Worm (Caenorhabditis elegans) whole organism, young adult: ENCODE results near the gene fbxa-154.

Source experiments
- ama-1 ChIP-seq, 3 experiments: fragments of 150-350 bp in 1 of 3; sonication (generic microtip) in 2 of 3; optimal IDR thresholded peaks; 2 replicates each; lab custom pipeline; 2014 to 2018; ENCODE audit warnings: missing biosample characterization in 2 of 3, missing genetic modification characterization in 2 of 3, missing genetic modification reagents in 2 of 3
- ceh-40 ChIP-seq: fragments of 200-800 bp; sonication (Bioruptor generic); IDR thresholded peaks from 2 replicates; pipeline ENCODE4 v1.3.6; 2022; ENCODE audit warnings: missing genetic modification characterization, missing compliant biosample characterization
- fkh-3 ChIP-seq: sonication (generic microtip); optimal IDR thresholded peaks from 2 replicates; lab custom pipeline; 2016; ENCODE audit warnings: mild to moderate bottlenecking, missing genetic modification characterization, missing compliant biosample characterization
- hlh-12 ChIP-seq: sonication (generic microtip); optimal IDR thresholded peaks from 2 replicates; lab custom pipeline; 2016; ENCODE audit warnings: missing genetic modification characterization, missing compliant biosample characterization
- rec-8 ChIP-seq, 2 experiments: sonication (generic microtip); optimal IDR thresholded peaks; 2 replicates each; lab custom pipeline; 2016; ENCODE audit warnings: mild to moderate bottlenecking in 2 of 2, missing genetic modification characterization in 2 of 2, missing genetic modification reagents in 2 of 2, missing genotype in 2 of 2, missing biosample characterization in 1 of 2, missing compliant biosample characterization in 1 of 2, moderate library complexity in 1 of 2
- zfh-2 ChIP-seq: fragments of 200-800 bp; sonication (Bioruptor generic); conservative IDR thresholded peaks from 2 replicates; pipeline ENCODE4 v1.3.6; 2022; ENCODE audit warnings: missing genetic modification reagents, missing genetic modification characterization, missing compliant biosample characterization

DNA sequence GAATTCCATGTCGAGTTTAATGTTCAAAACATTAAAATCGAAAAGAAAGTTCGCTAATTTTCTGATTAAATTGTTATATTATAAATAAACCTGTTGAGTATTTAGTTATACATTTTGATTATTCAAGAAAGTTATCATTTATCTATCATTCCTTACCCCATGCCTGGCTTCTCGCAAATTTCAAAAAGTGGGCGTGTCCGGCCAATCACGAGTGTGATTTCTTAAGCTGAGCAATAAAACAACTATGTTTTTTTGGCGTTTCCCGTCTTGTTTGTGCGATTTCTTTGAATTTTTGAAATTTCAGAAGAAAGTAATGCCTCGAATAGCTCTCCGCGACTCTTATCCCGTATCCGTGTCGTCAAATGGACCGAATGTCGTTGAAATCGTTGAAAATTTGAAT is 32.3 kb downstream of the fbxa-154 start, which contains the start of gene fbxa-94:
- TF ChIP-seq zfh-2 (GFP tag; lab: Robert Waterston, UW) (no peak), rec-8 (tag; optimal IDR thresholded peaks at IDR 0.05; lab: Kevin White, UChicago) (no peak), hlh-12 (no peak), ceh-40 (GFP tag; lab: Robert Waterston, UW) (no peak), ama-1 (optimal IDR thresholded peaks at IDR 0.05; lab: Kevin White, UChicago) (no peak), ama-1 (GFP tag; optimal IDR thresholded peaks at IDR 0.05; lab: Kevin White, UChicago) (no peak), fkh-3 (tag; lab: Kevin White, UChicago) (no peak)
